Worm (Caenorhabditis elegans) whole organism, L2 larva: Measurements from ENCODE around the gene F59B10.4.

Experiments
- C34F6.9 ChIP-seq: fragments of 150-350 bp; optimal IDR thresholded peaks from 2 replicates; lab custom pipeline; 2014; ENCODE audit warnings: missing biosample characterization, missing genetic modification characterization
- F13H6.1 ChIP-seq: sonication (generic microtip); optimal IDR thresholded peaks from 2 replicates; lab custom pipeline; 2016; ENCODE audit warnings: missing genetic modification characterization, missing compliant biosample characterization
- R02D3.7 ChIP-seq: fragments of 150-350 bp; optimal IDR thresholded peaks from 2 replicates; lab custom pipeline; 2014; ENCODE audit warnings: missing biosample characterization, missing genetic modification characterization
- Y55F3AM.14 ChIP-seq: fragments of 200-800 bp; sonication (Bioruptor generic); optimal IDR thresholded peaks from 2 replicates; lab custom pipeline; 2018; ENCODE audit warnings: mild to moderate bottlenecking, missing genetic modification characterization, missing compliant biosample characterization
- ZK546.5 ChIP-seq: sonication (generic microtip); optimal IDR thresholded peaks from 2 replicates; lab custom pipeline; 2017; ENCODE audit warnings: missing biosample characterization, missing genetic modification characterization
- alr-1 ChIP-seq: fragments of 150-350 bp; optimal IDR thresholded peaks from 2 replicates; lab custom pipeline; 2014; ENCODE audit warnings: missing biosample characterization, missing genetic modification characterization
- aly-2 ChIP-seq: fragments of 150-350 bp; optimal IDR thresholded peaks from 2 replicates; lab custom pipeline; 2014; ENCODE audit warnings: missing biosample characterization, missing genetic modification characterization
- ama-1 ChIP-seq: fragments of 150-350 bp; optimal IDR thresholded peaks from 2 replicates; lab custom pipeline; 2018; ENCODE audit warnings: inconsistent platforms
- blmp-1 ChIP-seq: sonication (generic microtip); optimal IDR thresholded peaks from 2 replicates; lab custom pipeline; 2017; ENCODE audit warnings: missing genetic modification characterization, mild to moderate bottlenecking, missing compliant biosample characterization, antibody characterized with exemption, moderate library complexity; ENCODE audit not compliant: insufficient read depth
- ceh-16 ChIP-seq: fragments of 150-350 bp; optimal IDR thresholded peaks from 2 replicates; lab custom pipeline; 2014; ENCODE audit warnings: missing biosample characterization, missing genetic modification characterization
- ceh-82 ChIP-seq: fragments of 150-350 bp; optimal IDR thresholded peaks from 2 replicates; lab custom pipeline; 2014; ENCODE audit warnings: missing biosample characterization, missing genetic modification characterization
- crh-2 ChIP-seq: sonication (generic microtip); optimal IDR thresholded peaks from 2 replicates; lab custom pipeline; 2017; ENCODE audit warnings: missing biosample characterization, missing genetic modification characterization
- dmd-4 ChIP-seq: sonication (generic microtip); optimal IDR thresholded peaks from 2 replicates; lab custom pipeline; 2017; ENCODE audit warnings: missing biosample characterization, missing genetic modification characterization
- egl-27 ChIP-seq: sonication (generic microtip); optimal IDR thresholded peaks from 3 replicates; lab custom pipeline; 2017; ENCODE audit warnings: missing biosample characterization, missing genetic modification reagents, missing genetic modification characterization
- elt-1 ChIP-seq: fragments of 150-350 bp; optimal IDR thresholded peaks from 2 replicates; lab custom pipeline; 2014; ENCODE audit warnings: missing biosample characterization, missing genetic modification characterization
- elt-3 ChIP-seq: sonication (generic microtip); optimal IDR thresholded peaks from 2 replicates; lab custom pipeline; 2017; ENCODE audit warnings: missing biosample characterization, missing genetic modification characterization
- fos-1 ChIP-seq: fragments of 150-350 bp; optimal IDR thresholded peaks from 2 replicates; lab custom pipeline; 2014; ENCODE audit warnings: missing biosample characterization, missing genetic modification characterization
- gmeb-1 ChIP-seq: fragments of 150-350 bp; optimal IDR thresholded peaks from 2 replicates; lab custom pipeline; 2014; ENCODE audit warnings: missing biosample characterization, missing genetic modification characterization
- lin-11 ChIP-seq: fragments of 150-350 bp; sonication (generic microtip); optimal IDR thresholded peaks from 2 replicates; lab custom pipeline; 2014; ENCODE audit warnings: missing biosample characterization, missing genetic modification characterization, inconsistent platforms, mixed read lengths
- lin-13 ChIP-seq: fragments of 150-350 bp; optimal IDR thresholded peaks from 2 replicates; lab custom pipeline; 2014; ENCODE audit warnings: missing biosample characterization, missing genetic modification reagents, missing genetic modification characterization
- lin-39 ChIP-seq: fragments of 150-350 bp; optimal IDR thresholded peaks from 2 replicates; lab custom pipeline; 2014; ENCODE audit warnings: missing biosample characterization, missing genetic modification reagents, missing genetic modification characterization
- lsy-2 ChIP-seq, 2 experiments: fragments of 150-350 bp in 1 of 2; sonication (generic microtip) in 1 of 2; optimal IDR thresholded peaks; 2 replicates each; lab custom pipeline; 2014 to 2017; ENCODE audit warnings: missing biosample characterization in 2 of 2, missing genetic modification characterization in 2 of 2
- mab-5 ChIP-seq: fragments of 150-350 bp; optimal IDR thresholded peaks from 2 replicates; lab custom pipeline; 2014; ENCODE audit warnings: missing biosample characterization, missing genetic modification characterization
- mbf-1 ChIP-seq: sonication (generic microtip); optimal IDR thresholded peaks from 2 replicates; lab custom pipeline; 2017; ENCODE audit warnings: missing biosample characterization, missing genetic modification characterization
- mdl-1 ChIP-seq, 2 experiments: fragments of 150-350 bp in 1 of 2; sonication (generic microtip) in 1 of 2; optimal IDR thresholded peaks; 2 replicates each; lab custom pipeline; 2017; ENCODE audit warnings: missing biosample characterization in 2 of 2, missing genetic modification characterization in 2 of 2
- nhr-10 ChIP-seq: sonication (generic microtip); optimal IDR thresholded peaks from 2 replicates; lab custom pipeline; 2017; ENCODE audit warnings: missing biosample characterization, missing genetic modification characterization
- nhr-11 ChIP-seq: fragments of 150-350 bp; optimal IDR thresholded peaks from 2 replicates; lab custom pipeline; 2014; ENCODE audit warnings: missing biosample characterization, missing genetic modification characterization
- nhr-12 ChIP-seq: fragments of 150-350 bp; optimal IDR thresholded peaks from 2 replicates; lab custom pipeline; 2014; ENCODE audit warnings: missing biosample characterization, missing genetic modification characterization
- nhr-129 ChIP-seq: fragments of 150-350 bp; optimal IDR thresholded peaks from 2 replicates; lab custom pipeline; 2014; ENCODE audit warnings: missing biosample characterization, missing genetic modification characterization
- nhr-21 ChIP-seq: fragments of 150-350 bp; optimal IDR thresholded peaks from 2 replicates; lab custom pipeline; 2014; ENCODE audit warnings: missing biosample characterization, missing genetic modification characterization
- nhr-237 ChIP-seq: fragments of 150-350 bp; optimal IDR thresholded peaks from 2 replicates; lab custom pipeline; 2014; ENCODE audit warnings: missing biosample characterization, missing genetic modification characterization
- nhr-25 ChIP-seq: fragments of 150-350 bp; sonication (generic microtip); optimal IDR thresholded peaks from 3 replicates; lab custom pipeline; 2014; ENCODE audit warnings: missing biosample characterization, missing genetic modification characterization
- nhr-6 ChIP-seq: fragments of 150-350 bp; optimal IDR thresholded peaks from 2 replicates; lab custom pipeline; 2014; ENCODE audit warnings: missing biosample characterization, missing genetic modification characterization
- nhr-77 ChIP-seq: fragments of 150-350 bp; optimal IDR thresholded peaks from 2 replicates; lab custom pipeline; 2014; ENCODE audit warnings: missing biosample characterization, missing genetic modification characterization
- peb-1 ChIP-seq: fragments of 150-350 bp; optimal IDR thresholded peaks from 2 replicates; lab custom pipeline; 2014; ENCODE audit warnings: missing biosample characterization, missing genetic modification characterization
- sem-4 ChIP-seq: fragments of 150-350 bp; optimal IDR thresholded peaks from 2 replicates; lab custom pipeline; 2014; ENCODE audit warnings: missing biosample characterization, missing genetic modification reagents, missing genetic modification characterization
- skn-1 ChIP-seq: sonication (generic microtip); optimal IDR thresholded peaks from 2 replicates; lab custom pipeline; 2017; ENCODE audit warnings: missing biosample characterization, missing genetic modification characterization
- sma-3 ChIP-seq: sonication (generic microtip); optimal IDR thresholded peaks from 2 replicates; lab custom pipeline; 2016; ENCODE audit warnings: missing genetic modification reagents, missing genetic modification characterization, missing compliant biosample characterization
- sma-9 ChIP-seq, 2 experiments: fragments of 150-350 bp in 1 of 2; sonication (generic microtip) in 1 of 2; optimal IDR thresholded peaks; 2 replicates each; lab custom pipeline; 2014 to 2016; ENCODE audit warnings: missing genetic modification characterization in 2 of 2, mild to moderate bottlenecking in 1 of 2, missing biosample characterization in 1 of 2, missing compliant biosample characterization in 1 of 2, missing genetic modification reagents in 1 of 2, moderate library complexity in 1 of 2
- snpc-4 ChIP-seq: fragments of 150-350 bp; optimal IDR thresholded peaks from 2 replicates; lab custom pipeline; 2014; ENCODE audit warnings: missing biosample characterization, missing genetic modification characterization
- unc-39 ChIP-seq: fragments of 150-350 bp; optimal IDR thresholded peaks from 2 replicates; lab custom pipeline; 2014; ENCODE audit warnings: missing biosample characterization, missing genetic modification characterization
- unc-55 ChIP-seq: fragments of 150-350 bp; sonication (generic microtip); optimal IDR thresholded peaks from 3 replicates; lab custom pipeline; 2014; ENCODE audit warnings: missing biosample characterization, missing genetic modification reagents, missing genetic modification characterization
- unc-62 ChIP-seq: fragments of 150-350 bp; optimal IDR thresholded peaks from 2 replicates; lab custom pipeline; 2014; ENCODE audit warnings: missing biosample characterization, missing genetic modification reagents, missing genetic modification characterization
- zag-1 ChIP-seq: fragments of 150-350 bp; optimal IDR thresholded peaks from 2 replicates; lab custom pipeline; 2014; ENCODE audit warnings: missing biosample characterization, missing genetic modification characterization
- ztf-1 ChIP-seq: fragments of 200-800 bp; sonication (Bioruptor generic); conservative IDR thresholded peaks from 2 replicates; pipeline ENCODE4 v1.3.6; 2022; ENCODE audit warnings: missing genetic modification characterization, missing compliant biosample characterization
- ztf-11 ChIP-seq: sonication (generic microtip); optimal IDR thresholded peaks from 2 replicates; lab custom pipeline; 2017; ENCODE audit warnings: missing biosample characterization, missing genetic modification characterization
- ztf-4 ChIP-seq: fragments of 150-350 bp; optimal IDR thresholded peaks from 2 replicates; lab custom pipeline; 2014; ENCODE audit warnings: missing biosample characterization, missing genetic modification characterization

The F59B10.4 gene

ce11 chrII:10558345-10558744 is 39.4 kb upstream of the F59B10.4 start:
- TF ChIP-seq alr-1 (tag; lab: Kevin White, UChicago), result no peak
- peak; percentile 58 for TF ChIP-seq nhr-129 (tag; lab: Kevin White, UChicago)
- TF ChIP-seq nhr-6 (tag; lab: Kevin White, UChicago), result peak; percentile 20
- TF ChIP-seq F13H6.1, result peak; percentile 45
- peak; percentile 66 for TF ChIP-seq sma-9 (GFP tag; optimal IDR thresholded peaks at IDR 0.05; lab: Kevin White, UChicago)
- no peak for TF ChIP-seq sma-9 (tag; optimal IDR thresholded peaks at IDR 0.05; lab: Kevin White, UChicago)
- no peak for TF ChIP-seq nhr-12
- peak; percentile 6 to 43 for TF ChIP-seq mdl-1 (tag; optimal IDR thresholded peaks at IDR 0.05; lab: Kevin White, UChicago)

DNA sequence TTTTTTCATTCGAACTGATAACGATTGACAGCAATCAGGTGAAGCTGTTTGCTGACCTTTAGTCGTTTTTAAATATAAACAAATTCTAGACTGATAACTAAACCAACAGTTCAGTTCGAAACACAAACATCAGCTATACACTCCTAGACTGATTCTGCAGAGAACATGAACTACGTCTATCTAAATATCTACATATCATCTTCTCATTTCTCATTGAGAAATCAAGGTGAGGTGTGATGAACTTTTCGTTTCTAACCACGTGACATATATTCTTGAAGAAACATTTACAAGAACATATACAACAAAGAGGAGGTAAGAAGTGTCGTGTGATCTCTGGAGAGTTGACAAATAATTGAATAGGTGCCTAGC is 38.3 kb upstream of the F59B10.4 start:
- TF ChIP-seq lin-39 (tag; lab: Kevin White, UChicago) (no peak), nhr-11 (tag; lab: Kevin White, UChicago) (peak; percentile 41), unc-55 (no peak), nhr-77 (tag; lab: Kevin White, UChicago) (no peak), lsy-2 (tag; optimal IDR thresholded peaks at IDR 0.05; lab: Kevin White, UChicago) (peak in 1 of 2 experiments; percentile 62), skn-1 (no peak), lin-13 (GFP tag; lab: Kevin White, UChicago) (peak; percentile 32), F13H6.1 (peak; percentile 36), ceh-16 (tag; lab: Kevin White, UChicago) (no peak), ztf-11 (tag; lab: Kevin White, UChicago) (no peak), blmp-1 (peak; percentile 75), mab-5 (tag; lab: Kevin White, UChicago) (no peak), ama-1 (peak; percentile 15), sma-9 (GFP tag; optimal IDR thresholded peaks at IDR 0.05; lab: Kevin White, UChicago) (peak; percentile 77), sma-9 (tag; optimal IDR thresholded peaks at IDR 0.05; lab: Kevin White, UChicago) (no peak), gmeb-1 (tag; lab: Kevin White, UChicago) (peak; percentile 37), sem-4 (tag; lab: Kevin White, UChicago) (no peak), unc-62 (no peak), elt-3 (no peak), nhr-12 (no peak), peb-1 (no peak), elt-1 (no peak), mbf-1 (no peak), ztf-1 (GFP tag; lab: Robert Waterston, UW) (no peak), nhr-129 (tag; lab: Kevin White, UChicago) (peak; percentile 85), crh-2 (peak; percentile 79), zag-1 (tag; lab: Kevin White, UChicago) (no peak), nhr-21 (tag; lab: Kevin White, UChicago) (peak; percentile 79), fos-1 (tag; lab: Kevin White, UChicago) (peak; percentile 5), mdl-1 (tag; optimal IDR thresholded peaks at IDR 0.05; lab: Kevin White, UChicago) (peak in 1 of 2 experiments; percentile 50), nhr-237 (tag; lab: Kevin White, UChicago) (no peak), nhr-6 (tag; lab: Kevin White, UChicago) (peak; percentile 71), C34F6.9 (peak; percentile 80), egl-27 (tag; lab: Kevin White, UChicago) (no peak), alr-1 (tag; lab: Kevin White, UChicago) (no peak), dmd-4 (tag; lab: Kevin White, UChicago) (no peak), lin-11 (tag; lab: Kevin White, UChicago) (no peak), nhr-10 (tag; lab: Kevin White, UChicago) (no peak), sma-3 (GFP tag; lab: Kevin White, UChicago) (peak; percentile 41), aly-2 (tag; lab: Kevin White, UChicago) (no peak), R02D3.7 (tag; lab: Kevin White, UChicago) (no peak), ZK546.5 (tag; lab: Kevin White, UChicago) (no peak), ztf-4 (tag; lab: Kevin White, UChicago) (peak; percentile 93), Y55F3AM.14 (no peak), nhr-25 (tag; lab: Kevin White, UChicago) (peak; percentile 90), unc-39 (no peak), ceh-82 (tag; lab: Kevin White, UChicago) (no peak), snpc-4 (tag; lab: Kevin White, UChicago) (peak; percentile 13)
